Worm (Caenorhabditis elegans) whole organism, dauer: ENCODE results near the gene ZK380.2.

Experiments used
- unc-62 ChIP-seq: sonication (generic microtip); optimal IDR thresholded peaks from 2 replicates; lab custom pipeline; 2017; ENCODE audit warnings: missing biosample characterization, missing genetic modification reagents, missing genetic modification characterization

The ZK380.2 gene

ce11 chrX:1630881-1631516, at the start of gene ZK380.2:
ZK380.2 (plus strand) TSS chrX:1631466.
- TF ChIP-seq unc-62 = no peak

- TF ChIP-seq unc-62 = no peak
These were observed 47.3 kb upstream of the ZK380.2 start for ce11 chrX:1583980-1584379.

ce11 chrX:1587082-1587481, 44.2 kb upstream of the ZK380.2 start:
- no peak for TF ChIP-seq unc-62

ce11 chrX:1589114-1589902, 42.0 kb upstream of the ZK380.2 start:
- no peak for TF ChIP-seq unc-62

- TF ChIP-seq unc-62 = no peak
These were observed 41.3 kb upstream of the ZK380.2 start for ce11 chrX:1589962-1590361.

ce11 chrX:1598061-1598690, 33.1 kb upstream of the ZK380.2 start:
- no peak for TF ChIP-seq unc-62

- TF ChIP-seq unc-62 = no peak
These were observed 32.0 kb upstream of the ZK380.2 start for ce11 chrX:1599294-1599693.

ce11 chrX:1601563-1601962, 29.7 kb upstream of the ZK380.2 start:
- TF ChIP-seq unc-62 = no peak

ce11 chrX:1602548-1602947, 28.7 kb upstream of the ZK380.2 start:
- TF ChIP-seq unc-62 = no peak

ce11 chrX:1603027-1603426, 28.2 kb upstream of the ZK380.2 start:
- TF ChIP-seq unc-62 = no peak

- no peak for TF ChIP-seq unc-62
These were observed 27.6 kb upstream of the ZK380.2 start for ce11 chrX:1603709-1604108.

- TF ChIP-seq unc-62 = no peak
These were observed 26.7 kb upstream of the ZK380.2 start, which contains the start of gene H11E01.3 for ce11 chrX:1604606-1605005. H11E01.3 (plus strand) TSS chrX:1604906.

ce11 chrX:1612948-1613347, 18.3 kb upstream of the ZK380.2 start:
- no peak for TF ChIP-seq unc-62

ce11 chrX:1613860-1614259, 17.4 kb upstream of the ZK380.2 start:
- TF ChIP-seq unc-62 = no peak

ce11 chrX:1620678-1621449, 10.4 kb upstream of the ZK380.2 start, which contains the start of gene H11E01.2:
H11E01.2 (plus strand) TSS chrX:1621057.
- TF ChIP-seq unc-62 = no peak

ce11 chrX:1623048-1623447, 8.2 kb upstream of the ZK380.2 start:
- no peak for TF ChIP-seq unc-62

- TF ChIP-seq unc-62 = no peak
These were observed 4.3 kb upstream of the ZK380.2 start for ce11 chrX:1627013-1627412.
